Worm (Caenorhabditis elegans) whole organism, early embryonic: Measurements from ENCODE around the gene K07C11.7.

Experiments
- B0310.2 ChIP-seq: sonication (generic microtip); optimal IDR thresholded peaks from 2 replicates; lab custom pipeline; 2016; ENCODE audit warnings: mild to moderate bottlenecking, missing genetic modification characterization, missing compliant biosample characterization
- F13C5.2 ChIP-seq: sonication (generic microtip); optimal IDR thresholded peaks from 2 replicates; lab custom pipeline; 2017; ENCODE audit warnings: mild to moderate bottlenecking, missing genetic modification characterization, inconsistent platforms, missing compliant biosample characterization
- aly-1 ChIP-seq: sonication (generic microtip); optimal IDR thresholded peaks from 2 replicates; lab custom pipeline; 2016; ENCODE audit warnings: missing genetic modification characterization, missing compliant biosample characterization
- ama-1 ChIP-seq: fragments of 150-350 bp; optimal IDR thresholded peaks from 2 replicates; lab custom pipeline; 2014
- ceh-13 ChIP-seq: fragments of 200-800 bp; sonication (Bioruptor generic); optimal IDR thresholded peaks from 2 replicates; lab custom pipeline; 2018; ENCODE audit warnings: mild to moderate bottlenecking, missing genetic modification characterization, missing compliant biosample characterization
- ceh-36 ChIP-seq: sonication (generic microtip); optimal IDR thresholded peaks from 2 replicates; lab custom pipeline; 2016; ENCODE audit warnings: missing genetic modification characterization, inconsistent platforms, missing compliant biosample characterization
- ets-7 ChIP-seq: sonication (generic microtip); optimal IDR thresholded peaks from 2 replicates; lab custom pipeline; 2016; ENCODE audit warnings: missing genotype, missing genetic modification characterization, missing compliant biosample characterization
- flt-1 ChIP-seq: fragments of 200-800 bp; sonication (Bioruptor generic); IDR thresholded peaks from 2 replicates; pipeline ENCODE4 v1.3.6; 2022; ENCODE audit warnings: missing genetic modification characterization, missing compliant biosample characterization
- hmbx-1 ChIP-seq: sonication (generic microtip); optimal IDR thresholded peaks from 2 replicates; lab custom pipeline; 2016; ENCODE audit warnings: mild to moderate bottlenecking, missing genetic modification characterization, missing compliant biosample characterization
- hmg-4 ChIP-seq: fragments of 200-800 bp; sonication (Bioruptor generic); optimal IDR thresholded peaks from 2 replicates; lab custom pipeline; 2018; ENCODE audit warnings: mild to moderate bottlenecking, missing genetic modification characterization, missing compliant biosample characterization
- hnd-1 ChIP-seq: sonication (generic microtip); optimal IDR thresholded peaks from 2 replicates; lab custom pipeline; 2016; ENCODE audit warnings: missing genetic modification characterization, missing compliant biosample characterization
- pes-1 ChIP-seq: fragments of 200-800 bp; sonication (Bioruptor generic); IDR thresholded peaks from 2 replicates; pipeline ENCODE4 v1.3.6; 2022; ENCODE audit warnings: missing genetic modification reagents, missing genetic modification characterization, missing compliant biosample characterization
- scrt-1 ChIP-seq: fragments of 200-800 bp; sonication (Bioruptor generic); IDR thresholded peaks from 2 replicates; pipeline ENCODE4 v1.3.6; 2022; ENCODE audit warnings: missing genetic modification characterization, missing compliant biosample characterization
- sea-1 ChIP-seq: fragments of 200-800 bp; sonication (Bioruptor generic); conservative IDR thresholded peaks from 2 replicates; pipeline ENCODE4 v1.3.6; 2022; ENCODE audit warnings: missing genetic modification characterization, missing compliant biosample characterization
- tbx-11 ChIP-seq: fragments of 200-800 bp; sonication (Bioruptor generic); IDR thresholded peaks from 2 replicates; pipeline ENCODE4 v1.3.6; 2022; ENCODE audit warnings: missing genetic modification characterization, missing compliant biosample characterization
- tbx-37 ChIP-seq: fragments of 200-800 bp; sonication (Bioruptor generic); conservative IDR thresholded peaks from 2 replicates; pipeline ENCODE4 v1.3.6; 2022; ENCODE audit warnings: missing genetic modification reagents, missing genetic modification characterization, missing compliant biosample characterization
- tra-4 ChIP-seq: sonication (generic microtip); optimal IDR thresholded peaks from 2 replicates; lab custom pipeline; 2017; ENCODE audit warnings: missing genetic modification characterization, missing compliant biosample characterization

Gene K07C11.7

DNA sequence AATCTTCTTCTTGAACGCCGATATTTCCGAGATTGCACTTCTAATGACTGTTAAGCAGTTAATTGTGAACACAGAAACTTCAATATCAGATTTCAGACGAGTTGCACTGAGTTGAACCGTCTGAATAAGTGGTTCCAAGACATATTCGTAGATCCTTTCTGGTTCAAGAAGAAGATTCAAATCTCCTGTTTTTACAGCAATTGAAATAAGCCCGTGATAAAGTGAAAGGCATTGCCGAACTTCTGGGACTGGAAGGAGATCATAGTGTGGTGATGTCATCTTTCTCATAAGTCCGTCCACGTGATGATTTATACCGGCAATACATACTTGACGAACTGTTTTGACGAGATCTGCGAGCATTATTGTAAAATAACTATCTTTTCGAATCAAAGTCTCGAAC lies 5.8 kb upstream of the K07C11.7 start:
- TF ChIP-seq ceh-36, result no peak
- TF ChIP-seq tbx-11 (GFP tag; lab: Robert Waterston, UW), result no peak
- TF ChIP-seq sea-1, result no peak
- TF ChIP-seq flt-1 (GFP tag; lab: Robert Waterston, UW), result no peak
- TF ChIP-seq hmbx-1 (tag; lab: Kevin White, UChicago), result no peak
- no peak for TF ChIP-seq aly-1
- TF ChIP-seq scrt-1, result no peak
- no peak for TF ChIP-seq hmg-4
- TF ChIP-seq ama-1 (lab: Kevin White, UChicago), result no peak
- TF ChIP-seq F13C5.2 (tag; lab: Kevin White, UChicago), result no peak
- TF ChIP-seq tbx-37, result no peak
- TF ChIP-seq ceh-13 (GFP tag; lab: Kevin White, UChicago), result no peak
- no peak for TF ChIP-seq ets-7 (tag; lab: Kevin White, UChicago)
- no peak for TF ChIP-seq hnd-1 (tag; lab: Kevin White, UChicago)
- TF ChIP-seq B0310.2 (tag; lab: Kevin White, UChicago), result no peak
- no peak for TF ChIP-seq pes-1 (GFP tag; lab: Robert Waterston, UW)
- TF ChIP-seq tra-4 (tag; lab: Kevin White, UChicago), result no peak

- TF ChIP-seq F13C5.2 (tag; lab: Kevin White, UChicago) (no peak), scrt-1 (no peak), hmbx-1 (tag; lab: Kevin White, UChicago) (no peak), ceh-36 (no peak), ama-1 (lab: Kevin White, UChicago) (no peak)
Observed at ce11 chrV:8217661-8218265, 4.0 kb upstream of the K07C11.7 start, which contains the start of gene K07C11.8. Gene K07C11.8 (minus strand): TSS chrV:8217884.

ce11 chrV:8217118-8217517 lies 3.4 kb upstream of the K07C11.7 start:
- TF ChIP-seq ama-1 (lab: Kevin White, UChicago) (no peak), tbx-37 (no peak), F13C5.2 (tag; lab: Kevin White, UChicago) (no peak), pes-1 (GFP tag; lab: Robert Waterston, UW) (no peak), ceh-36 (no peak), B0310.2 (tag; lab: Kevin White, UChicago) (no peak), tbx-11 (GFP tag; lab: Robert Waterston, UW) (no peak), flt-1 (GFP tag; lab: Robert Waterston, UW) (no peak), hnd-1 (tag; lab: Kevin White, UChicago) (no peak), ets-7 (tag; lab: Kevin White, UChicago) (no peak), sea-1 (no peak), aly-1 (no peak), hmbx-1 (tag; lab: Kevin White, UChicago) (no peak), hmg-4 (no peak), scrt-1 (no peak), ceh-13 (GFP tag; lab: Kevin White, UChicago) (no peak), tra-4 (tag; lab: Kevin White, UChicago) (no peak)

DNA sequence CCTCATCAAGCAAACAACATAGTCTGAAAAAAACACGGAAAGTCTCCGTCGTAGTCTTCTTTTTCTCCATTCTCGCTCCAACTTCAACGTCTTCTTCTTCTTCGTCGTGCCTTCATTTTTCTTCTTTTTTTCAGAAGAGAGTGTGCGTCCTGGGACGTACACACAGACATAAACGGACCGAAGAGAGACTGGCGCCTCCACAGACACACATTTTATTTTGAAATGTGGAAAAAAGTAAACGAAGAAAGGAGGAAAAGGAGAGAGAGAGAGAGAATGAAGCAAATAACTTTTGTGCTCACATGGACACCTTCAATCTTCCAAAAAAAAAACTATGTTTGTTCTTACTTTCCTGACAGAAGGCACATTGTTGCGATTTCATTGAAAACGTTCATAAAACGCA lies 1.4 kb upstream of the K07C11.7 start:
- TF ChIP-seq F13C5.2 (tag; lab: Kevin White, UChicago) (no peak), ama-1 (lab: Kevin White, UChicago) (no peak), sea-1 (no peak), scrt-1 (no peak), ceh-13 (GFP tag; lab: Kevin White, UChicago) (no peak), hnd-1 (tag; lab: Kevin White, UChicago) (no peak), tra-4 (tag; lab: Kevin White, UChicago) (no peak), flt-1 (GFP tag; lab: Robert Waterston, UW) (no peak), hmg-4 (no peak), tbx-11 (GFP tag; lab: Robert Waterston, UW) (no peak), pes-1 (GFP tag; lab: Robert Waterston, UW) (no peak), aly-1 (no peak), B0310.2 (tag; lab: Kevin White, UChicago) (no peak), hmbx-1 (tag; lab: Kevin White, UChicago) (no peak), ceh-36 (no peak), tbx-37 (no peak), ets-7 (tag; lab: Kevin White, UChicago) (no peak)

ce11 chrV:8212816-8213215 lies 952 bp downstream of the K07C11.7 start:
- TF ChIP-seq ets-7 (tag; lab: Kevin White, UChicago) (no peak), flt-1 (GFP tag; lab: Robert Waterston, UW) (no peak), ceh-13 (GFP tag; lab: Kevin White, UChicago) (no peak), tra-4 (tag; lab: Kevin White, UChicago) (no peak), hmg-4 (no peak), B0310.2 (tag; lab: Kevin White, UChicago) (no peak), aly-1 (no peak), F13C5.2 (tag; lab: Kevin White, UChicago) (no peak)

DNA sequence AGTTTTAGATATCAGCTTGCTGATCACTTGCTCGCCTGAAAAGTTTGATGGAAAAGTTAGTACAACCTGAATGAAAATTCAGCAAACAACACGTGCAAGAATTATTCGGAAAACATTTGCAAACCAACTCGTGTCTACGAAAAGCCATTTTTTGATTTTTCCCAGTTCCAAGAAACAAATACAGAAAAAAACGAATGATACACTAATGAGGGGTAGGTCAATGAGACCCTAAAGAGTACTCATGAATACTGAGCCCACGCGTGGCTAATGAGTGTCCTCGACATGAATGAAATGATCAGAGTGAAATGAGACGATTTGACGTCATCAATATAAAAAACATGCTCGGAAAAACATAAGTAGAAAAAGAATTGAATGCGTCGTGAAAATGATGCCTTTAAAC lies 1.8 kb downstream of the K07C11.7 start:
- TF ChIP-seq hnd-1 (tag; lab: Kevin White, UChicago) (no peak), tra-4 (tag; lab: Kevin White, UChicago) (no peak), hmg-4 (no peak), B0310.2 (tag; lab: Kevin White, UChicago) (no peak), hmbx-1 (tag; lab: Kevin White, UChicago) (no peak), tbx-11 (GFP tag; lab: Robert Waterston, UW) (no peak), flt-1 (GFP tag; lab: Robert Waterston, UW) (no peak), ama-1 (lab: Kevin White, UChicago) (no peak), tbx-37 (no peak), pes-1 (GFP tag; lab: Robert Waterston, UW) (no peak), ceh-13 (GFP tag; lab: Kevin White, UChicago) (no peak), aly-1 (no peak), scrt-1 (no peak), ets-7 (tag; lab: Kevin White, UChicago) (no peak), ceh-36 (no peak), F13C5.2 (tag; lab: Kevin White, UChicago) (no peak), sea-1 (no peak)

ce11 chrV:8210527-8210926 lies 3.2 kb downstream of the K07C11.7 start:
- TF ChIP-seq F13C5.2 (tag; lab: Kevin White, UChicago), result no peak
- TF ChIP-seq tbx-11 (GFP tag; lab: Robert Waterston, UW), result no peak
- no peak for TF ChIP-seq ceh-36
- no peak for TF ChIP-seq B0310.2 (tag; lab: Kevin White, UChicago)
- TF ChIP-seq tbx-37, result no peak
- no peak for TF ChIP-seq ceh-13 (GFP tag; lab: Kevin White, UChicago)
- TF ChIP-seq sea-1, result no peak
- TF ChIP-seq scrt-1, result no peak
- no peak for TF ChIP-seq tra-4 (tag; lab: Kevin White, UChicago)
- TF ChIP-seq hmg-4, result no peak
- TF ChIP-seq pes-1 (GFP tag; lab: Robert Waterston, UW), result no peak
- TF ChIP-seq flt-1 (GFP tag; lab: Robert Waterston, UW), result no peak
- TF ChIP-seq aly-1, result no peak
- TF ChIP-seq hnd-1 (tag; lab: Kevin White, UChicago), result no peak
- TF ChIP-seq ets-7 (tag; lab: Kevin White, UChicago), result no peak
- TF ChIP-seq ama-1 (lab: Kevin White, UChicago), result no peak
- no peak for TF ChIP-seq hmbx-1 (tag; lab: Kevin White, UChicago)
